Worm (Caenorhabditis elegans) whole organism, L4 larva: Measurements from ENCODE around the gene prdh-1.

Source experiments
- ctbp-1 ChIP-seq: fragments of 200-800 bp; sonication (Bioruptor generic); IDR thresholded peaks from 2 replicates; pipeline ENCODE4 v1.3.6; 2022; ENCODE audit warnings: missing genetic modification reagents, missing genetic modification characterization, missing compliant biosample characterization
- lin-15B ChIP-seq: fragments of 150-350 bp; sonication (generic microtip); optimal IDR thresholded peaks from 3 replicates; lab custom pipeline; 2014; ENCODE audit warnings: missing biosample characterization, missing genetic modification characterization
- lin-39 ChIP-seq: fragments of 150-350 bp; optimal IDR thresholded peaks from 2 replicates; lab custom pipeline; 2014; ENCODE audit warnings: missing biosample characterization, missing genetic modification reagents, missing genetic modification characterization
- mdl-1 ChIP-seq, 2 experiments: fragments of 150-350 bp in 1 of 2; sonication (generic microtip) in 1 of 2; optimal IDR thresholded peaks; 2 replicates each; lab custom pipeline; 2014 to 2017; ENCODE audit warnings: missing biosample characterization in 2 of 2, missing genetic modification characterization in 2 of 2

ce11 chrIV:13826363-13826762, 50.1 kb downstream of the prdh-1 start:
- TF ChIP-seq lin-39 (tag; lab: Kevin White, UChicago) (no peak), ctbp-1 (GFP tag; lab: Robert Waterston, UW) (no peak), mdl-1 (tag; optimal IDR thresholded peaks at IDR 0.05; lab: Kevin White, UChicago) (peak in 1 of 2 experiments; percentile 38), lin-15B (no peak)
